Worm (Caenorhabditis elegans) whole organism, late embryonic: Measurements from ENCODE around the gene fcmt-1.

Experiments
- K09A11.1 ChIP-seq: sonication (generic microtip); optimal IDR thresholded peaks from 2 replicates; lab custom pipeline; 2017; ENCODE audit warnings: antibody characterized with exemption, mild to moderate bottlenecking, missing genetic modification characterization, missing compliant biosample characterization; ENCODE audit not compliant: insufficient read depth
- Y22D7AL.16 ChIP-seq: sonication (generic microtip); optimal IDR thresholded peaks from 2 replicates; lab custom pipeline; 2016; ENCODE audit warnings: missing genetic modification characterization, missing compliant biosample characterization
- fkh-10 ChIP-seq: fragments of 150-350 bp; optimal IDR thresholded peaks from 2 replicates; lab custom pipeline; 2014; ENCODE audit warnings: missing biosample characterization, missing genetic modification reagents, missing genetic modification characterization

ce11 chrII:11727438-11727837 lies 18.1 kb upstream of the fcmt-1 start:
- TF ChIP-seq K09A11.1 (tag; lab: Kevin White, UChicago), result no peak
- TF ChIP-seq fkh-10, result no peak
- no peak for TF ChIP-seq Y22D7AL.16 (tag; lab: Kevin White, UChicago)
